Fruit fly (Drosophila melanogaster) whole organism: ENCODE data around the gene CG15286.

Source experiments
- Dll ChIP-seq: fragments of >200 bp; optimal IDR thresholded peaks from 2 replicates; lab custom pipeline; 2017
- EcR ChIP-seq, 2 experiments: fragments of >200 bp; optimal IDR thresholded peaks; 2 replicates each; lab custom pipeline; 2017; ENCODE audit warnings: missing biosample characterization in 2 of 2, missing genetic modification characterization in 2 of 2, missing genetic modification reagents in 2 of 2
- pan ChIP-seq: fragments of >200 bp; optimal IDR thresholded peaks from 2 replicates; lab custom pipeline; 2017
- psq ChIP-seq: fragments of >200 bp; optimal IDR thresholded peaks from 2 replicates; lab custom pipeline; 2017
- usp ChIP-seq: fragments of >200 bp; optimal IDR thresholded peaks from 2 replicates; lab custom pipeline; 2017; ENCODE audit warnings: missing biosample characterization, missing genetic modification characterization, mixed read lengths

dm6 chr2L:14358780-14359462 lies 20.9 kb downstream of the CG15286 start, which contains the start of gene Pgant35A:
- TF ChIP-seq pan (lab: Kevin White, UChicago) (no peak), usp (GFP tag; lab: Kevin White, UChicago) (no peak), psq (lab: Kevin White, UChicago) (no peak), Dll (no peak), EcR (GFP tag; optimal IDR thresholded peaks at IDR 0.05; lab: Kevin White, UChicago) (no peak)
